Worm (Caenorhabditis elegans) whole organism, L1 larva: ENCODE data around the gene C26E6.1.

Experiments used
- C16A3.4 ChIP-seq: fragments of 150-350 bp; optimal IDR thresholded peaks from 2 replicates; lab custom pipeline; 2014; ENCODE audit warnings: missing biosample characterization, missing genetic modification characterization
- aly-2 ChIP-seq: fragments of 150-350 bp; optimal IDR thresholded peaks from 2 replicates; lab custom pipeline; 2014; ENCODE audit warnings: missing biosample characterization, missing genetic modification characterization
- ceh-82 ChIP-seq, 3 experiments: fragments of 150-350 bp in 1 of 3; sonication (generic microtip) in 2 of 3; optimal IDR thresholded peaks; 2 replicates each; lab custom pipeline; 2014 to 2017; ENCODE audit warnings: missing biosample characterization in 3 of 3, missing genetic modification characterization in 3 of 3
- ces-1 ChIP-seq: fragments of 150-350 bp; optimal IDR thresholded peaks from 2 replicates; lab custom pipeline; 2014; ENCODE audit warnings: missing biosample characterization, missing genetic modification reagents, missing genetic modification characterization
- elt-3 ChIP-seq, 6 experiments: fragments of 150-350 bp in 1 of 6; sonication (generic microtip); optimal IDR thresholded peaks; 2 replicates each; lab custom pipeline; 2017 to 2018; ENCODE audit warnings: missing biosample characterization in 6 of 6, missing genetic modification characterization in 6 of 6, inconsistent platforms in 1 of 6
- fkh-10 ChIP-seq: sonication (generic microtip); optimal IDR thresholded peaks from 2 replicates; lab custom pipeline; 2017; ENCODE audit warnings: missing biosample characterization, missing genetic modification reagents, missing genetic modification characterization
- fkh-4 ChIP-seq: sonication (generic microtip); optimal IDR thresholded peaks from 2 replicates; lab custom pipeline; 2016; ENCODE audit warnings: missing compliant biosample characterization, missing genetic modification characterization, borderline replicate concordance
- nhr-11 ChIP-seq: fragments of 150-350 bp; optimal IDR thresholded peaks from 2 replicates; lab custom pipeline; 2014; ENCODE audit warnings: missing biosample characterization, missing genetic modification characterization
- nhr-237 ChIP-seq: fragments of 150-350 bp; optimal IDR thresholded peaks from 2 replicates; lab custom pipeline; 2014; ENCODE audit warnings: missing biosample characterization, missing genetic modification characterization
- pag-3 ChIP-seq: sonication (generic microtip); optimal IDR thresholded peaks from 2 replicates; lab custom pipeline; 2017; ENCODE audit warnings: missing genetic modification characterization, mild to moderate bottlenecking, missing compliant biosample characterization, antibody characterized with exemption, borderline replicate concordance; ENCODE audit not compliant: insufficient read depth
- unc-130 ChIP-seq: fragments of 150-350 bp; optimal IDR thresholded peaks from 2 replicates; lab custom pipeline; 2017; ENCODE audit warnings: missing biosample characterization, missing genetic modification characterization, inconsistent platforms
- xbp-1 ChIP-seq: sonication (generic microtip); optimal IDR thresholded peaks from 2 replicates; lab custom pipeline; 2016; ENCODE audit warnings: missing genetic modification characterization, missing compliant biosample characterization

DNA sequence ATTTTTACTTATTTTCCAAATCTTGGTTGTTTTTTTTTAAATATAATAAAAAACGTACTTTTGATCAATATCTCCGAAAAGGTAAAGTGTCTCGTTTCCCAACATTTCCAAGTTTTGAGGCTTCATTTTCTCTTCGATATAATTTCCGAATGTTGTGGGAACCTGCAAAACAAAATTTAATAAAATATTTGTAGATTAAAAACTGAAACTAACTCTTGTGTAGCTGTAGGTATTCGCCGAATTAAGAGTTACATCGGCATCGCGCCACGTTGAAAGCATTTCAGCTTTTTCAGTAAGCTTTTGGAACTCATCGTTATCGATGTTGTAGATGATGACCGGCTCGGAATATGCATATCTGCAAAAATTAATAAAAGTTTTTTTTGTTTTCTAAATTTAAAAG lies 5.7 kb downstream of the C26E6.1 start, which contains the start of gene vps-22:
- TF ChIP-seq pag-3 = no peak
- TF ChIP-seq unc-130 = no peak
- no peak for TF ChIP-seq nhr-237 (tag; lab: Kevin White, UChicago)
- no peak for TF ChIP-seq xbp-1 (tag; lab: Kevin White, UChicago)
- no peak for TF ChIP-seq ceh-82 (tag; optimal IDR thresholded peaks at IDR 0.05; lab: Kevin White, UChicago)
- no peak for TF ChIP-seq aly-2 (tag; lab: Kevin White, UChicago)
- no peak for TF ChIP-seq fkh-10 (GFP tag; lab: Kevin White, UChicago)
- TF ChIP-seq nhr-11 (tag; lab: Kevin White, UChicago) = no peak
- no peak for TF ChIP-seq elt-3 (tag; optimal IDR thresholded peaks at IDR 0.05; lab: Kevin White, UChicago)
- no peak for TF ChIP-seq fkh-4
- no peak for TF ChIP-seq ces-1 (GFP tag; lab: Kevin White, UChicago)
- no peak for TF ChIP-seq C16A3.4 (tag; lab: Kevin White, UChicago)
